Worm (Caenorhabditis elegans) whole organism, L3 larva: ENCODE data around the gene F08D12.15.

Experiments used
- R02D3.7 ChIP-seq: fragments of 150-350 bp; optimal IDR thresholded peaks from 2 replicates; lab custom pipeline; 2014; ENCODE audit warnings: missing biosample characterization, missing genetic modification characterization
- ZK546.5 ChIP-seq: sonication (generic microtip); optimal IDR thresholded peaks from 2 replicates; lab custom pipeline; 2017; ENCODE audit warnings: missing biosample characterization, missing genetic modification characterization
- aly-2 ChIP-seq: fragments of 150-350 bp; optimal IDR thresholded peaks from 2 replicates; lab custom pipeline; 2014; ENCODE audit warnings: missing biosample characterization, missing genetic modification characterization
- ama-1 ChIP-seq: fragments of 150-350 bp; optimal IDR thresholded peaks from 2 replicates; lab custom pipeline; 2018
- ceh-16 ChIP-seq: sonication (generic microtip); optimal IDR thresholded peaks from 2 replicates; lab custom pipeline; 2017; ENCODE audit warnings: missing biosample characterization, missing genetic modification characterization
- ceh-28 ChIP-seq: fragments of 150-350 bp; optimal IDR thresholded peaks from 2 replicates; lab custom pipeline; 2014; ENCODE audit warnings: missing biosample characterization, missing genetic modification reagents, missing genetic modification characterization
- ceh-82 ChIP-seq: fragments of 150-350 bp; optimal IDR thresholded peaks from 2 replicates; lab custom pipeline; 2014; ENCODE audit warnings: missing biosample characterization, missing genetic modification characterization
- daf-12 ChIP-seq: fragments of 150-350 bp; optimal IDR thresholded peaks from 2 replicates; lab custom pipeline; 2014; ENCODE audit warnings: missing biosample characterization, missing genetic modification reagents, missing genetic modification characterization
- egl-5 ChIP-seq: fragments of 150-350 bp; optimal IDR thresholded peaks from 2 replicates; lab custom pipeline; 2017; ENCODE audit warnings: missing biosample characterization, missing genetic modification reagents, missing genetic modification characterization, inconsistent platforms
- elt-1 ChIP-seq: fragments of 150-350 bp; optimal IDR thresholded peaks from 2 replicates; lab custom pipeline; 2014; ENCODE audit warnings: missing biosample characterization, missing genetic modification characterization
- elt-2 ChIP-seq: sonication (generic microtip); optimal IDR thresholded peaks from 2 replicates; lab custom pipeline; 2016; ENCODE audit warnings: missing genetic modification reagents, mild to moderate bottlenecking, missing genetic modification characterization, missing compliant biosample characterization
- elt-3 ChIP-seq, 3 experiments: fragments of 150-350 bp in 1 of 3; sonication (generic microtip) in 2 of 3; optimal IDR thresholded peaks; 2 replicates in 2 of 3; 4 replicates in 1 of 3; lab custom pipeline; 2014 to 2017; ENCODE audit warnings: missing biosample characterization in 3 of 3, missing genetic modification characterization in 3 of 3
- eor-1 ChIP-seq, 2 experiments: fragments of 150-350 bp; optimal IDR thresholded peaks; 2 replicates each; lab custom pipeline; 2014 to 2018; ENCODE audit warnings: missing biosample characterization in 2 of 2, missing genetic modification characterization in 2 of 2
- fkh-10 ChIP-seq: sonication (generic microtip); optimal IDR thresholded peaks from 2 replicates; lab custom pipeline; 2017; ENCODE audit warnings: missing biosample characterization, missing genetic modification reagents, missing genetic modification characterization
- fkh-2 ChIP-seq: fragments of 150-350 bp; optimal IDR thresholded peaks from 2 replicates; lab custom pipeline; 2014; ENCODE audit warnings: missing biosample characterization, missing genetic modification reagents, missing genetic modification characterization
- fos-1 ChIP-seq: fragments of 150-350 bp; optimal IDR thresholded peaks from 2 replicates; lab custom pipeline; 2014; ENCODE audit warnings: missing biosample characterization, missing genetic modification characterization
- jun-1 ChIP-seq: fragments of 150-350 bp; optimal IDR thresholded peaks from 2 replicates; lab custom pipeline; 2014; ENCODE audit warnings: missing biosample characterization, missing genetic modification reagents, missing genetic modification characterization
- lin-39 ChIP-seq: fragments of 150-350 bp; optimal IDR thresholded peaks from 2 replicates; lab custom pipeline; 2018; ENCODE audit warnings: missing biosample characterization, missing genetic modification reagents, missing genetic modification characterization
- nfya-1 ChIP-seq: sonication (generic microtip); optimal IDR thresholded peaks from 2 replicates; lab custom pipeline; 2017; ENCODE audit warnings: missing genetic modification characterization, mild to moderate bottlenecking, missing compliant biosample characterization, antibody characterized with exemption, moderate library complexity; ENCODE audit not compliant: insufficient read depth
- nhr-11 ChIP-seq: fragments of 150-350 bp; optimal IDR thresholded peaks from 2 replicates; lab custom pipeline; 2014; ENCODE audit warnings: missing biosample characterization, missing genetic modification characterization
- nhr-12 ChIP-seq: fragments of 150-350 bp; optimal IDR thresholded peaks from 2 replicates; lab custom pipeline; 2014; ENCODE audit warnings: missing biosample characterization, missing genetic modification characterization
- nhr-23 ChIP-seq: fragments of 150-350 bp; optimal IDR thresholded peaks from 2 replicates; lab custom pipeline; 2014; ENCODE audit warnings: missing biosample characterization, missing genetic modification reagents, missing genetic modification characterization
- nhr-237 ChIP-seq: fragments of 150-350 bp; optimal IDR thresholded peaks from 2 replicates; lab custom pipeline; 2014; ENCODE audit warnings: missing biosample characterization, missing genetic modification characterization
- nhr-67 ChIP-seq: fragments of 150-350 bp; optimal IDR thresholded peaks from 2 replicates; lab custom pipeline; 2014; ENCODE audit warnings: missing biosample characterization, missing genetic modification characterization
- nhr-76 ChIP-seq: fragments of 150-350 bp; sonication (generic microtip); optimal IDR thresholded peaks from 5 replicates; lab custom pipeline; 2014; ENCODE audit warnings: missing biosample characterization, missing genetic modification characterization
- nhr-77 ChIP-seq: fragments of 150-350 bp; optimal IDR thresholded peaks from 2 replicates; lab custom pipeline; 2014; ENCODE audit warnings: missing biosample characterization, missing genetic modification characterization
- pha-4 ChIP-seq: fragments of 150-350 bp; optimal IDR thresholded peaks from 2 replicates; lab custom pipeline; 2014; ENCODE audit warnings: missing biosample characterization, missing genetic modification reagents, missing genetic modification characterization
- sea-2 ChIP-seq: fragments of 150-350 bp; sonication (generic microtip); optimal IDR thresholded peaks from 4 replicates; lab custom pipeline; 2014; ENCODE audit warnings: missing biosample characterization, missing genetic modification reagents, missing genetic modification characterization
- skn-1 ChIP-seq: fragments of 150-350 bp; optimal IDR thresholded peaks from 2 replicates; lab custom pipeline; 2014; ENCODE audit warnings: missing biosample characterization, missing genetic modification characterization
- snpc-4 ChIP-seq: fragments of 150-350 bp; optimal IDR thresholded peaks from 2 replicates; lab custom pipeline; 2014; ENCODE audit warnings: missing biosample characterization, missing genetic modification characterization
- tbx-2 ChIP-seq: sonication (generic microtip); optimal IDR thresholded peaks from 2 replicates; lab custom pipeline; 2016; ENCODE audit warnings: mild to moderate bottlenecking, missing genetic modification characterization, missing compliant biosample characterization
- unc-39 ChIP-seq: sonication (generic microtip); optimal IDR thresholded peaks from 4 replicates; lab custom pipeline; 2017; ENCODE audit warnings: missing biosample characterization, missing genetic modification characterization
- unc-62 ChIP-seq: fragments of 150-350 bp; sonication (generic microtip); optimal IDR thresholded peaks from 4 replicates; lab custom pipeline; 2014; ENCODE audit warnings: missing biosample characterization, missing genetic modification reagents, missing genetic modification characterization
- zag-1 ChIP-seq: fragments of 150-350 bp; optimal IDR thresholded peaks from 2 replicates; lab custom pipeline; 2014; ENCODE audit warnings: missing biosample characterization, missing genetic modification characterization
- ztf-11 ChIP-seq: fragments of 150-350 bp; optimal IDR thresholded peaks from 2 replicates; lab custom pipeline; 2014; ENCODE audit warnings: missing biosample characterization, missing genetic modification characterization
- ztf-4 ChIP-seq: fragments of 150-350 bp; optimal IDR thresholded peaks from 2 replicates; lab custom pipeline; 2014; ENCODE audit warnings: missing biosample characterization, missing genetic modification characterization

F08D12.15 gene

DNA sequence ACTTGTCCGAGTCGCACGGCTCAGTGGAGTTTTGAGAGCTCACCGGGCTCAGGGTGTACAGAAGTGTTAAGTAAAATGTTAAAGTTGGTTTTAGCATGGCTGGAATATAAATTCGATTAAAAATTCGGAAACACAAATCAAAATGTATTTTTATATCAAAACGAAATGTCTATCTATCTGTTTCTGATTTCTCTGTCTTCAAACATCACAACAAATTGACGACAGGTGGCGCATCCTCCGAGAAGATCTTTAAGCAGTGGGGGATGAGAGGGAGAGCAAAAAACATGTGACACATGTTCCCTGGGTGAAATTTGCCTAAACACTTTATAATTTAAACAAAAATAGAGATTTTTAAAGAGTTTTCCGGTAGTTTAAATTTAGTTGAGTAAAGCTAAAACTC, 2.6 kb downstream of the F08D12.15 start, which contains the start of gene F08D12.7:
TSS of gene F08D12.7 (minus strand) at position 101 of the 400 bp plus-strand sequence.
- TF ChIP-seq ceh-16 (tag; lab: Kevin White, UChicago) (no peak), nhr-77 (tag; lab: Kevin White, UChicago) (no peak), snpc-4 (tag; lab: Kevin White, UChicago) (no peak), sea-2 (GFP tag; lab: Kevin White, UChicago) (no peak), elt-2 (tag; lab: Kevin White, UChicago) (no peak), ztf-11 (tag; lab: Kevin White, UChicago) (no peak)

DNA sequence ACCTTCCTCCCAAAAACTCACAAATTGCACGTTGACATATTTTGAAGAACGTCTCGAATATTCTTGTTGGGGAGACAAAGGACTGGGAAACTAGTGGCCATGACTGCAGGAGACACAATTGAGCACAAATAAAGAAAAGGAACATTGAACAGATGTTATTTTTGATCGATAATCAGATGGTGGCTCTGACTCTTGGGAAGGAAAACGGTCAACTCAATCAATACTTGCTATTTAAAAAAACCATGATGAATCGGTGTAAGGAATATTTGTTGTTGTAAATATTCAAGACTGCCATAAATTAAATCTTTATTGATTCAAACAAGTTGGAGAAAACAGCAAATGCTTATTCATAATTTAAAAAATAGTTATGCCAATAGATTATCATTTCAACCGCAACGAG, 4.4 kb downstream of the F08D12.15 start, which contains the start of gene fbxb-105:
TSS of gene fbxb-105 (minus strand) at position 101 of the 400 bp plus-strand sequence.
- TF ChIP-seq egl-5, result no peak
- TF ChIP-seq tbx-2 (tag; lab: Kevin White, UChicago), result no peak
- TF ChIP-seq ceh-16 (tag; lab: Kevin White, UChicago), result no peak
- no peak for TF ChIP-seq nhr-76 (tag; lab: Kevin White, UChicago)
- no peak for TF ChIP-seq ztf-4 (tag; lab: Kevin White, UChicago)
- no peak for TF ChIP-seq ceh-82 (tag; lab: Kevin White, UChicago)
- TF ChIP-seq lin-39, result no peak
- TF ChIP-seq elt-3 (tag; optimal IDR thresholded peaks at IDR 0.05; lab: Kevin White, UChicago), result no peak
- no peak for TF ChIP-seq unc-62 (GFP tag; lab: Kevin White, UChicago)
- no peak for TF ChIP-seq ceh-28 (tag; lab: Kevin White, UChicago)
- TF ChIP-seq aly-2 (tag; lab: Kevin White, UChicago), result no peak

DNA sequence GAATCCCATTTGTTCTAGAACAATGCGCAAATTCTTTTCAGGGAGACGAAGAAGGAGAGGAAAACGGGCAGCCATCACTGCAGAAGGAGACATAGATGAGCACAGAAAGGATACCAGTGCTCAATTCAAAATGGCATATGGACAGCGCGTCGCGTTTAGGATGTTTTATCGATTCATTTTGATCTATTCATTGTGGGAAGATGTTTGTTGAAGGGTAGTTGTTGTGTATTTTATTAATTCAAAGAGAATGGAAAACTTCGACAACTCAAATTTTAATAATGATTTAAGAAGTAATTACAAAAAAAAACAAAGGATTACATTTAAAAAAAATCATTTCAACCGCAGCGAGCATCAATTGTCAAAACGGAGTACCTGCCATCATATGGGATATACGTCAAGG, 5.7 kb downstream of the F08D12.15 start, which contains the start of gene sdz-10:
TSS of gene sdz-10 (minus strand) at position 101 of the 400 bp plus-strand sequence.
- TF ChIP-seq nhr-237 (tag; lab: Kevin White, UChicago) (no peak), eor-1 (tag; optimal IDR thresholded peaks at IDR 0.05; lab: Kevin White, UChicago) (no peak), ZK546.5 (tag; lab: Kevin White, UChicago) (no peak), unc-62 (GFP tag; lab: Kevin White, UChicago) (no peak), jun-1 (tag; lab: Kevin White, UChicago) (no peak), elt-2 (tag; lab: Kevin White, UChicago) (no peak), fos-1 (tag; lab: Kevin White, UChicago) (no peak), tbx-2 (tag; lab: Kevin White, UChicago) (no peak), aly-2 (tag; lab: Kevin White, UChicago) (no peak), R02D3.7 (tag; lab: Kevin White, UChicago) (no peak)

DNA sequence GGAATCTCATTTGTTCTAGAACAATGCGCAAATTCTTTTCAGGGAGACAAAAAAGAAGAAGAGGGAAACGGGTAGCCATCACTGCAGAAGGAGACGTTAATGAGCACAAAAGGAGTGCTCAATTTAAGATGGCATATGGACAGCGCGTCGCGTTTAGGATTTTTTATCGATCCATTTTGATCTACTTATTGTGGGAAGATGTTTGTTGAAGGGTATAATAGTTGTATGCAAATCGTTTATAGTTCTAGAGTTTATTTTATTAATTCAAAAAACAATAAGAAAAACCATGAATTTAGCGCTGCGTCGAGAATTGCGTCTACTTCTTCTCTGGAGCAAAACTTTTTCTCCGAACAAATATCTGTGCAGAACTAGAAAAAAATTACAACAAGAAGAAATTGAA, 7.1 kb downstream of the F08D12.15 start, which contains the start of gene sdz-9:
TSS of gene sdz-9 (minus strand) at position 101 of the 400 bp plus-strand sequence.
- TF ChIP-seq daf-12 (tag; lab: Kevin White, UChicago), result no peak
- TF ChIP-seq fos-1 (tag; lab: Kevin White, UChicago), result no peak
- TF ChIP-seq ztf-4 (tag; lab: Kevin White, UChicago), result no peak
- TF ChIP-seq fkh-2, result no peak
- TF ChIP-seq unc-39 (tag; lab: Kevin White, UChicago), result no peak
- no peak for TF ChIP-seq nhr-237 (tag; lab: Kevin White, UChicago)
- no peak for TF ChIP-seq sea-2 (GFP tag; lab: Kevin White, UChicago)
- TF ChIP-seq elt-3 (tag; optimal IDR thresholded peaks at IDR 0.05; lab: Kevin White, UChicago), result no peak
- no peak for TF ChIP-seq ama-1 (lab: Kevin White, UChicago)
- TF ChIP-seq jun-1 (tag; lab: Kevin White, UChicago), result no peak
- TF ChIP-seq tbx-2 (tag; lab: Kevin White, UChicago), result no peak
- TF ChIP-seq nfya-1, result no peak
- TF ChIP-seq nhr-77 (tag; lab: Kevin White, UChicago), result no peak
- no peak for TF ChIP-seq nhr-67
- no peak for TF ChIP-seq ztf-11 (tag; lab: Kevin White, UChicago)
- no peak for TF ChIP-seq skn-1 (tag; lab: Kevin White, UChicago)
- TF ChIP-seq, all 47 proteins: peak for 0

DNA sequence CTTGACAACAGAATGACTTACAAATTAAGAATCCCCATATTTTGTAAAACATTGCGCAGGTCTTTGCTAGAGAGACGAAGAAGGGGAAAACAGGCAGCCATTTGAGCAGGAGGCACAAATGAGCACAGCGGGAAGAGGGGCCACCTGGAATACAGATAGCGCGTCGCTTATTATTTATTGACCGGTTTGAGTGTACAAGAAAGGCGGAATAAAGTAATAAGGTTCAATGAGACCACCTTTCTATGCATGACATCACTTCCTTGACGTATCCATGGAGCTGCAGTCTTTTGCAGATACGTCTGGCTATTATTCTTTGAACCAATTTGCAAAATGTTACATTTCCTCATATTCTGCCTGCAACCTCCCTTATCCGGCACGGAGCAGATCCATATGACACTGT, 8.5 kb downstream of the F08D12.15 start, which contains the start of gene fbxb-111:
TSS of gene fbxb-111 (minus strand) at position 101 of the 400 bp plus-strand sequence.
- TF ChIP-seq nhr-11, result no peak
- TF ChIP-seq elt-1 (tag; lab: Kevin White, UChicago), result no peak
- no peak for TF ChIP-seq ceh-82 (tag; lab: Kevin White, UChicago)
- TF ChIP-seq zag-1, result no peak
- no peak for TF ChIP-seq nhr-76 (tag; lab: Kevin White, UChicago)
- TF ChIP-seq R02D3.7 (tag; lab: Kevin White, UChicago), result no peak
- no peak for TF ChIP-seq pha-4 (tag; lab: Kevin White, UChicago)
- TF ChIP-seq fos-1 (tag; lab: Kevin White, UChicago), result no peak
- no peak for TF ChIP-seq skn-1 (tag; lab: Kevin White, UChicago)
- TF ChIP-seq nhr-12 (tag; lab: Kevin White, UChicago), result no peak
- no peak for TF ChIP-seq ZK546.5 (tag; lab: Kevin White, UChicago)
- TF ChIP-seq nhr-23 (tag; lab: Kevin White, UChicago), result no peak
- no peak for TF ChIP-seq snpc-4 (tag; lab: Kevin White, UChicago)
- TF ChIP-seq nhr-67, result no peak
- no peak for TF ChIP-seq lin-39
- TF ChIP-seq ztf-4 (tag; lab: Kevin White, UChicago), result no peak
- no peak for TF ChIP-seq fkh-10 (GFP tag; lab: Kevin White, UChicago)
- no peak for TF ChIP-seq nhr-237 (tag; lab: Kevin White, UChicago)
- TF ChIP-seq, all 47 proteins: peak for 0
